Worm (Caenorhabditis elegans) whole organism, L4 larva: Measurements from ENCODE around the gene nhr-129.
A peak's percentile ranks its signal among the peaks of the same experiment; 100 is the strongest.

ENCODE experiments used
- ceh-82 ChIP-seq: sonication (generic microtip); optimal IDR thresholded peaks from 2 replicates; lab custom pipeline; 2017; ENCODE audit warnings: missing biosample characterization, missing genetic modification characterization
- unc-62 ChIP-seq, 3 experiments: fragments of 150-350 bp in 1 of 3; sonication (generic microtip); optimal IDR thresholded peaks in 2 of 3; peaks in 1 of 3; 1 replicate in 1 of 3; 2 replicates in 2 of 3; lab custom pipeline; 2014 to 2017; ENCODE audit warnings: missing biosample characterization in 3 of 3, missing genetic modification characterization in 3 of 3, missing genetic modification reagents in 3 of 3, missing genotype in 1 of 3

DNA sequence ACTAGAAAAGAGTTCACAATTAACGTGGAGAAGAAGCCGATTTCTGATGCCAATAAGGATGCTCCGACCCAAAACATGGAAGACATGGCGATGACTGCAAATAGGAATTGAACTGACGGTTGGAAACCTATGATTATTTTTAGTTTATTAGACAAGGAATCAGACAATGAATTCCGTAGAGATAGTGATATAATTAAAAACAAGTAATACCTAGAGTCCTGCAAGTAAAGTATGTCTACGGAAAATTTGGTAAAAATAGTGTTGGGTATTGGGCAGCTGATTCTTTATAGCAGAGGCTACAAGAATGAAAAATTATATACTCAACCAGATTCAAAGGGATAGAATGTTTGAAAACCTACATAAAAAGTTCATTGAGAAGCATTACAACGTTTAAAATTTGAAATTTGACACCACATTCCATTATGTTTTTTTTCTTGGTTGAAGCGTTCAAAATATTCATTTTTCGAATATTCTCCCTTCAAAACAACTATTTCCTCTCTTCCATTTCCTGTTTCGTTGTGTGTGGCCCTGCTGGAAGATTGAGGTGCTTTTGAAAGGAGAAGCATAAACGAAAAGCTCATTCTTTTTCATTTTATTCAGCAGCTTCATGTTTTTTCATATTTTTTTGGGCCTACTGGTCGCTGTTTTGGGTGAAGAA is 8.9 kb upstream of the nhr-129 start, which contains the start of the genes str-4 and lgc-48:
- TF ChIP-seq ceh-82 (tag; lab: Kevin White, UChicago) (no peak), unc-62 (GFP tag; optimal IDR thresholded peaks at IDR 0.05 in 1 of 2; lab: Kevin White, UChicago) (peak in 1 of 2 experiments; percentile 11), unc-62 (tag; optimal IDR thresholded peaks at IDR 0.05; lab: Kevin White, UChicago) (no peak)
